Fruit fly (Drosophila melanogaster): ENCODE results near the gene CG14965.
A peak's percentile ranks its signal among the peaks of the same experiment; 100 is the strongest.

The CG14965 gene

DNA sequence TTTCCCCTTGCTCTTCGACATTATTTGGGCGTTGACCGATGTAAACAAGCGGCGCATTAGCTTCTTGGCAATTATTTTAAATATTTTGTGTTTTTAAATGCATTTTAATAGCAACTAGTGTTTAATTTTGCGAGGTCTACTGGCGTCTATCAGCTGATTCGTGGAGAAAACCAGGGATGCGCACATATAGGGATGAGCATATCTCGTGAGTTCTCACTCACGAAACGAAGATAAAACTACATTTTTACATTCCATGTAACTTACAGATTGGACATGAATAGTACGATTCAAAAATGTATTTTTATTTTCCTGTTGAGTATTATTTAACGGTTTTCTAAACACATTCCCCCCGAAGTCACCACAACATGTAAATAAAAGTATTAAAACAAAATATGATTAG is 5.2 kb upstream of the CG14965 start, which contains the start of gene CG14966 (continued):
- TF ChIP-seq cyc (GFP tag; optimal IDR thresholded peaks at IDR 0.05): peak; percentile 17
- TF ChIP-seq Sox14 (GFP tag; optimal IDR thresholded peaks at IDR 0.05): peak; percentile 29
- TF ChIP-seq fkh (GFP tag; optimal IDR thresholded peaks at IDR 0.05): no peak
- no peak for TF ChIP-seq CG8632 (GFP tag; optimal IDR thresholded peaks at IDR 0.05)
- no peak for TF ChIP-seq Eip75B (GFP tag; optimal IDR thresholded peaks at IDR 0.05)
- no peak for TF ChIP-seq CG10669 (GFP tag; optimal IDR thresholded peaks at IDR 0.05)
- TF ChIP-seq CG6276 (GFP tag; optimal IDR thresholded peaks at IDR 0.05): no peak
- no peak for TF ChIP-seq vri (GFP tag; optimal IDR thresholded peaks at IDR 0.05)
- TF ChIP-seq CG11902 (GFP tag; optimal IDR thresholded peaks at IDR 0.05): no peak
- no peak for TF ChIP-seq achi (GFP tag; optimal IDR thresholded peaks at IDR 0.05)
- TF ChIP-seq Eip93F (GFP tag; optimal IDR thresholded peaks at IDR 0.05): no peak
- no peak for TF ChIP-seq acj6 (GFP tag; optimal IDR thresholded peaks at IDR 0.05)
- peak; percentile 33 for TF ChIP-seq topi (GFP tag; optimal IDR thresholded peaks at IDR 0.05)
- TF ChIP-seq eg (GFP tag; IDR thresholded peaks at IDR 0.05): no peak
- no peak for TF ChIP-seq OdsH (GFP tag; optimal IDR thresholded peaks at IDR 0.05)
- no peak for TF ChIP-seq CG6163 (GFP tag; IDR thresholded peaks at IDR 0.05)
- TF ChIP-seq CG8119 (GFP tag; IDR thresholded peaks at IDR 0.05): no peak
- peak; percentile 5 for TF ChIP-seq Ets21C (GFP tag; optimal IDR thresholded peaks at IDR 0.05)
- TF ChIP-seq Hr39 (GFP tag; optimal IDR thresholded peaks at IDR 0.05): peak; percentile 20
- peak; percentile 56 for TF ChIP-seq Eip78C (GFP tag)
- TF ChIP-seq Hr4 (GFP tag; optimal IDR thresholded peaks at IDR 0.05): no peak
- TF ChIP-seq CG15336 (GFP tag; IDR thresholded peaks at IDR 0.05): no peak
- TF ChIP-seq net (GFP tag; optimal IDR thresholded peaks at IDR 0.05): no peak
- TF ChIP-seq CG6854 (GFP tag; optimal IDR thresholded peaks at IDR 0.05): peak; percentile 26
- TF ChIP-seq Met (GFP tag; optimal IDR thresholded peaks at IDR 0.05): no peak
- peak; percentile 31 for TF ChIP-seq Smox (GFP tag; optimal IDR thresholded peaks at IDR 0.05)
- peak; percentile 3 for TF ChIP-seq CG6808 (GFP tag; optimal IDR thresholded peaks at IDR 0.05)
- TF ChIP-seq CG6792 (GFP tag; optimal IDR thresholded peaks at IDR 0.05): no peak
- TF ChIP-seq Lpt (GFP tag; optimal IDR thresholded peaks at IDR 0.05): no peak
- no peak for TF ChIP-seq Sox15 (GFP tag; optimal IDR thresholded peaks at IDR 0.05)
- TF ChIP-seq lz (GFP tag; optimal IDR thresholded peaks at IDR 0.05): peak; percentile 38
- no peak for TF ChIP-seq CG3919 (GFP tag; optimal IDR thresholded peaks at IDR 0.05)
- TF ChIP-seq fd59A (GFP tag; optimal IDR thresholded peaks at IDR 0.05): no peak
- TF ChIP-seq Blimp-1 (GFP tag; optimal IDR thresholded peaks at IDR 0.05): no peak
- TF ChIP-seq CG10631 (GFP tag; optimal IDR thresholded peaks at IDR 0.05): no peak
- TF ChIP-seq CG4318 (GFP tag; optimal IDR thresholded peaks at IDR 0.05): no peak
- TF ChIP-seq dsx (GFP tag; optimal IDR thresholded peaks at IDR 0.05; ENCODE audit: poor library complexity, severe bottlenecking): peak; percentile 9
- TF ChIP-seq CG9139 (GFP tag; optimal IDR thresholded peaks at IDR 0.05): no peak

DNA sequence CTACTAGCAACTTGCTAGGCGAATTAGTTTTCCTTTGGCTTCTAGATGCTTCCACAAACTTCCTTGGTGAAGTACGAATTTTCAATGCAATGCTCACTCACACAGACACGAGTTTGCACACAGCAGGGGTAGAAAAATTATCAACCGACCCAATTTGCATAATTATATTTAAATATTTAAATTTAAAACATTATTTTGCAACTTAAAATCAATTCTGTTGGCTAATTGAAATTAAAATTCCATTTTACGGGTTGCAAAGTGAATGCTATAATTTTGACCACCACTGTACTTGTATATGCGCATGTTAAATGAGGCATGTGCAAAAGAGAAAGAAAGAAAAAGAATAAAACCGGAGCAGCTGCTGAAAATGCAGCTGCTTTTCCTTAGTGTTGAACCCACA is 1.8 kb upstream of the CG14965 start:
- TF ChIP-seq Hr39 (GFP tag; optimal IDR thresholded peaks at IDR 0.05): peak; percentile 92
- peak; percentile 97 for TF ChIP-seq CG8632 (GFP tag; optimal IDR thresholded peaks at IDR 0.05)
- TF ChIP-seq Lpt (GFP tag; optimal IDR thresholded peaks at IDR 0.05): peak; percentile 96
- TF ChIP-seq Sox14 (GFP tag; optimal IDR thresholded peaks at IDR 0.05): peak; percentile 94
- peak; percentile 94 for TF ChIP-seq vri (GFP tag; optimal IDR thresholded peaks at IDR 0.05)
- TF ChIP-seq CG6163 (GFP tag; IDR thresholded peaks at IDR 0.05): peak; percentile 99
- TF ChIP-seq CG4318 (GFP tag; optimal IDR thresholded peaks at IDR 0.05): peak; percentile 94
- peak; percentile 94 for TF ChIP-seq CG8319 (GFP tag; optimal IDR thresholded peaks at IDR 0.05)
- TF ChIP-seq CG6792 (GFP tag; optimal IDR thresholded peaks at IDR 0.05): peak; percentile 95
- TF ChIP-seq Hr4 (GFP tag; optimal IDR thresholded peaks at IDR 0.05): peak; percentile 96
- TF ChIP-seq achi (GFP tag; optimal IDR thresholded peaks at IDR 0.05): peak; percentile 98
- TF ChIP-seq Ets21C (GFP tag; optimal IDR thresholded peaks at IDR 0.05): peak; percentile 82
- TF ChIP-seq Gug (GFP tag; IDR thresholded peaks at IDR 0.05): peak; percentile 98
- TF ChIP-seq Blimp-1 (GFP tag; optimal IDR thresholded peaks at IDR 0.05): peak; percentile 85
- TF ChIP-seq eg (GFP tag; IDR thresholded peaks at IDR 0.05): peak; percentile 99
- peak; percentile 97 for TF ChIP-seq svp (GFP tag)
- TF ChIP-seq Smox (GFP tag; optimal IDR thresholded peaks at IDR 0.05): peak; percentile 93
- TF ChIP-seq CG1621 (tag; optimal IDR thresholded peaks at IDR 0.05): peak; percentile 92
- TF ChIP-seq esn (GFP tag; optimal IDR thresholded peaks at IDR 0.05): peak; percentile 98
- peak; percentile 96 for TF ChIP-seq Eip75B (GFP tag; optimal IDR thresholded peaks at IDR 0.05)
- peak; percentile 73 for TF ChIP-seq CG6808 (GFP tag; optimal IDR thresholded peaks at IDR 0.05)
- peak; percentile 99 for TF ChIP-seq CG15336 (GFP tag; IDR thresholded peaks at IDR 0.05)
- TF ChIP-seq fkh (GFP tag; optimal IDR thresholded peaks at IDR 0.05): peak; percentile 15
- TF ChIP-seq spab (GFP tag; optimal IDR thresholded peaks at IDR 0.05): peak; percentile 86
- TF ChIP-seq CG3032 (tag; optimal IDR thresholded peaks at IDR 0.05): peak; percentile 91
- peak; percentile 95 for TF ChIP-seq cyc (GFP tag; optimal IDR thresholded peaks at IDR 0.05)
- TF ChIP-seq topi (GFP tag; optimal IDR thresholded peaks at IDR 0.05): peak; percentile 96
- peak; percentile 98 for TF ChIP-seq CG8119 (GFP tag; IDR thresholded peaks at IDR 0.05)
- peak; percentile 98 for TF ChIP-seq CG3919 (GFP tag; optimal IDR thresholded peaks at IDR 0.05)
- peak; percentile 98 for TF ChIP-seq CG10631 (GFP tag; optimal IDR thresholded peaks at IDR 0.05)
- peak; percentile 99 for TF ChIP-seq CG32006 (GFP tag; optimal IDR thresholded peaks at IDR 0.05)
- peak; percentile 93 for TF ChIP-seq dsx (GFP tag; optimal IDR thresholded peaks at IDR 0.05; ENCODE audit: poor library complexity, severe bottlenecking)
- peak; percentile 96 for TF ChIP-seq CG10669 (GFP tag; optimal IDR thresholded peaks at IDR 0.05)
- peak; percentile 80 for TF ChIP-seq fd59A (GFP tag; optimal IDR thresholded peaks at IDR 0.05)
- TF ChIP-seq pdm3 (GFP tag; optimal IDR thresholded peaks at IDR 0.05): peak; percentile 97

Data from whole organism, prepupa.